Worm (Caenorhabditis elegans): ENCODE measurements around the gene mkk-4.

The mkk-4 gene

ce11 chrX:10044473-10044872 is 16.8 kb downstream of the mkk-4 start:
- no peak for TF ChIP-seq nhr-232 (tag; optimal IDR thresholded peaks at IDR 0.05)
- no peak for TF ChIP-seq ceh-45 (GFP tag; IDR thresholded peaks at IDR 0.05)
- TF ChIP-seq F13H6.1 (tag; optimal IDR thresholded peaks at IDR 0.05) = no peak
- TF ChIP-seq lin-11 (tag; optimal IDR thresholded peaks at IDR 0.05) = no peak
- no peak for TF ChIP-seq pat-9 (tag; optimal IDR thresholded peaks at IDR 0.05)
- TF ChIP-seq eyg-1 (tag; optimal IDR thresholded peaks at IDR 0.05) = no peak
- TF ChIP-seq ttx-3 (tag; optimal IDR thresholded peaks at IDR 0.05) = no peak

ce11 chrX:10047325-10047724 is 19.7 kb downstream of the mkk-4 start, which contains the start of gene ZC374.2:
TSS of gene ZC374.2 (minus strand) at chrX:10047425.
- TF ChIP-seq unc-55 (GFP tag; optimal IDR thresholded peaks at IDR 0.05) (peak; percentile 24), ceh-48 (tag; optimal IDR thresholded peaks at IDR 0.05) (no peak)

ce11 chrX:10049160-10049559 is 21.5 kb downstream of the mkk-4 start, which contains the start of gene gnrr-3:
TSS of gene gnrr-3 (plus strand) at chrX:10049460.
- TF ChIP-seq pros-1 (tag; optimal IDR thresholded peaks at IDR 0.05) (no peak), nhr-11 (tag; optimal IDR thresholded peaks at IDR 0.05) (no peak)

- TF ChIP-seq ceh-48 (tag; optimal IDR thresholded peaks at IDR 0.05) (no peak), elt-2 (tag; optimal IDR thresholded peaks at IDR 0.05) (peak; percentile 13), tbx-7 (tag; optimal IDR thresholded peaks at IDR 0.05) (no peak)
Observed at ce11 chrX:10051625-10052024, 24.0 kb downstream of the mkk-4 start.

ce11 chrX:10053742-10054409 is 26.2 kb downstream of the mkk-4 start, which contains the start of gene cbs-1:
TSS of gene cbs-1 (plus strand) at chrX:10054275.
- TF ChIP-seq gmeb-2 (tag; optimal IDR thresholded peaks at IDR 0.05) (no peak), Y22D7AL.16 (tag; optimal IDR thresholded peaks at IDR 0.05) (no peak), ceh-22 (tag; optimal IDR thresholded peaks at IDR 0.05) (no peak), pqm-1 (tag; optimal IDR thresholded peaks at IDR 0.05) (no peak), elt-2 (tag; optimal IDR thresholded peaks at IDR 0.05) (peak; percentile 57), unc-55 (GFP tag; optimal IDR thresholded peaks at IDR 0.05) (no peak)

ce11 chrX:10054410-10054800 is 26.7 kb downstream of the mkk-4 start:
- TF ChIP-seq pax-1 (tag; optimal IDR thresholded peaks at IDR 0.05) = no peak

ce11 chrX:10058332-10058731 is 30.7 kb downstream of the mkk-4 start, which contains the start of gene ZC373.2:
TSS of gene ZC373.2 (minus strand) at chrX:10058432.
- TF ChIP-seq madf-2 (tag; optimal IDR thresholded peaks at IDR 0.05) = no peak
- no peak for TF ChIP-seq nhr-232 (tag; optimal IDR thresholded peaks at IDR 0.05)
- no peak for TF ChIP-seq syd-9 (tag; optimal IDR thresholded peaks at IDR 0.05)
- TF ChIP-seq ceh-24 (tag; optimal IDR thresholded peaks at IDR 0.05) = no peak
- TF ChIP-seq C38D4.7 (GFP tag; optimal IDR thresholded peaks at IDR 0.05) = no peak
- no peak for TF ChIP-seq ceh-48 (tag; optimal IDR thresholded peaks at IDR 0.05)
- TF ChIP-seq F13H6.1 (tag; optimal IDR thresholded peaks at IDR 0.05) = no peak
- no peak for TF ChIP-seq lin-11 (tag; optimal IDR thresholded peaks at IDR 0.05)
- no peak for TF ChIP-seq ets-4 (tag; optimal IDR thresholded peaks at IDR 0.05)
- TF ChIP-seq tbx-7 (tag; optimal IDR thresholded peaks at IDR 0.05) = no peak

ce11 chrX:10060475-10061011 is 32.9 kb downstream of the mkk-4 start, which contains the start of gene ZC373.3:
TSS of gene ZC373.3 (plus strand) at chrX:10060525.
- TF ChIP-seq C38D4.7 (GFP tag; optimal IDR thresholded peaks at IDR 0.05) = no peak
- no peak for TF ChIP-seq pax-1 (tag; optimal IDR thresholded peaks at IDR 0.05)
- TF ChIP-seq unc-42 (tag; optimal IDR thresholded peaks at IDR 0.05) = no peak
- no peak for TF ChIP-seq ztf-16 (tag; optimal IDR thresholded peaks at IDR 0.05)
- no peak for TF ChIP-seq pha-2 (tag; optimal IDR thresholded peaks at IDR 0.05)
- no peak for TF ChIP-seq nfya-1 (tag; optimal IDR thresholded peaks at IDR 0.05)
- TF ChIP-seq ceh-48 (tag; optimal IDR thresholded peaks at IDR 0.05) = no peak
- no peak for TF ChIP-seq pros-1 (tag; optimal IDR thresholded peaks at IDR 0.05)
- TF ChIP-seq T23F11.4 (GFP tag; optimal IDR thresholded peaks at IDR 0.05) = no peak
- TF ChIP-seq ceh-2 (tag; optimal IDR thresholded peaks at IDR 0.05) = no peak
- no peak for TF ChIP-seq zip-5 (tag; optimal IDR thresholded peaks at IDR 0.05)
- no peak for TF ChIP-seq ttx-3 (tag; optimal IDR thresholded peaks at IDR 0.05)
- no peak for TF ChIP-seq nhr-11 (tag; optimal IDR thresholded peaks at IDR 0.05)
- no peak for TF ChIP-seq unc-86 (tag; optimal IDR thresholded peaks at IDR 0.05)
- TF ChIP-seq Y22D7AL.16 (tag; optimal IDR thresholded peaks at IDR 0.05) = no peak
- TF ChIP-seq hlh-30 (tag; optimal IDR thresholded peaks at IDR 0.05; ENCODE audit: insufficient read depth) = no peak
- TF ChIP-seq ama-1 (optimal IDR thresholded peaks at IDR 0.05) = no peak
- no peak for TF ChIP-seq ceh-45 (GFP tag; IDR thresholded peaks at IDR 0.05)

Data from whole organism, late embryonic.